Worm (Caenorhabditis elegans) whole organism, L1 larva: ENCODE results near the gene Y32G9A.12.

Source experiments
- egl-13 ChIP-seq: sonication (generic microtip); optimal IDR thresholded peaks from 2 replicates; lab custom pipeline; 2016; ENCODE audit warnings: missing genotype, missing genetic modification reagents, missing genetic modification characterization, missing compliant biosample characterization
- lir-3 ChIP-seq: sonication (generic microtip); optimal IDR thresholded peaks from 2 replicates; lab custom pipeline; 2016; ENCODE audit warnings: mild to moderate bottlenecking, missing genetic modification characterization, moderate library complexity, missing compliant biosample characterization; ENCODE audit not compliant: poor library complexity
- mep-1 ChIP-seq: fragments of 150-350 bp; optimal IDR thresholded peaks from 2 replicates; lab custom pipeline; 2014; ENCODE audit warnings: missing biosample characterization, missing genetic modification characterization
- rnt-1 ChIP-seq: sonication (generic microtip); optimal IDR thresholded peaks from 2 replicates; lab custom pipeline; 2016; ENCODE audit warnings: mild to moderate bottlenecking, missing genetic modification characterization, moderate library complexity, missing compliant biosample characterization
- sptf-1 ChIP-seq: fragments of 150-350 bp; optimal IDR thresholded peaks from 2 replicates; lab custom pipeline; 2014; ENCODE audit warnings: missing biosample characterization, missing genetic modification characterization

DNA sequence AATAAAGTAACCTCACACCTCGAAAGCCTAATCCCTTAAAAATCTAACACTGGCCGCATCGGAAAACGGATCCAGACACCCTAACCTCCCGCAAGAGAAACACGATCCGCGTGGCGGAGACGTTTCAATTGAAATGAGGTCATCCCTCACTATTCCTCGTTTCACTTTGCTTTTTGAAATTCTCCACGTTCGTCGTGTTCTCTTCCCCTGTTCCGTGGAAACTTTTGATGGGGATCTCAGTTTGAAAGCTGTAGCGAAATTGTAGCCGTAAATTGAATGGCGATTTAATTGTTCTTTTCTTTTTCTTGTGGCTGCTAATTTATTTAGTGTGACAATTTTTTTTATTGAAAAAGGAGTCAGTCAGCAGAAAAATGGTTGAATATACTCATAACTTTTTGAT, 48.8 kb upstream of the Y32G9A.12 start:
- TF ChIP-seq mep-1 (tag; lab: Kevin White, UChicago) (no peak), egl-13 (tag; lab: Kevin White, UChicago) (no peak), lir-3 (tag; lab: Kevin White, UChicago) (no peak), rnt-1 (tag; lab: Kevin White, UChicago) (no peak), sptf-1 (tag; lab: Kevin White, UChicago) (no peak)
